Worm (Caenorhabditis elegans) whole organism, midembryonic: ENCODE measurements around the gene nduc-2.

Experiments
- T22C8.4 ChIP-seq: fragments of 200-800 bp; sonication (Bioruptor generic); IDR thresholded peaks from 2 replicates; pipeline ENCODE4 v1.3.6; 2022; ENCODE audit warnings: missing genetic modification characterization, missing compliant biosample characterization
- cog-1 ChIP-seq: sonication (generic microtip); optimal IDR thresholded peaks from 2 replicates; lab custom pipeline; 2016; ENCODE audit warnings: missing genetic modification characterization, missing compliant biosample characterization
- flt-1 ChIP-seq: fragments of 200-800 bp; sonication (Bioruptor generic); IDR thresholded peaks from 2 replicates; pipeline ENCODE4 v1.3.6; 2022; ENCODE audit warnings: missing genetic modification characterization, missing compliant biosample characterization
- klf-2 ChIP-seq: fragments of 200-800 bp; sonication (Bioruptor generic); conservative IDR thresholded peaks from 2 replicates; pipeline ENCODE4 v1.3.6; 2022; ENCODE audit warnings: missing genetic modification reagents, missing genetic modification characterization, missing compliant biosample characterization
- med-1 ChIP-seq: sonication (generic microtip); optimal IDR thresholded peaks from 2 replicates; lab custom pipeline; 2017; ENCODE audit warnings: missing genetic modification characterization, mild to moderate bottlenecking, missing compliant biosample characterization, antibody characterized with exemption, missing genetic modification reagents; ENCODE audit not compliant: insufficient read depth
- ref-1 ChIP-seq: fragments of 200-800 bp; sonication (Bioruptor generic); conservative IDR thresholded peaks from 2 replicates; pipeline ENCODE4 v1.3.6; 2022; ENCODE audit warnings: missing genetic modification reagents, missing genetic modification characterization, missing compliant biosample characterization
- tab-1 ChIP-seq: fragments of 200-800 bp; sonication (Bioruptor generic); IDR thresholded peaks from 2 replicates; pipeline ENCODE4 v1.3.6; 2022; ENCODE audit warnings: missing genetic modification characterization, missing compliant biosample characterization
- ztf-23 ChIP-seq: fragments of 200-800 bp; sonication (Bioruptor generic); IDR thresholded peaks from 2 replicates; pipeline ENCODE4 v1.3.6; 2022; ENCODE audit warnings: missing genetic modification reagents, missing genetic modification characterization, missing compliant biosample characterization
- ztf-29 ChIP-seq: fragments of 200-800 bp; sonication (Bioruptor generic); IDR thresholded peaks from 2 replicates; pipeline ENCODE4 v1.3.6; 2022; ENCODE audit warnings: missing genetic modification reagents, missing genetic modification characterization, missing compliant biosample characterization

Gene nduc-2

ce11 chrIII:2832483-2832882, 45.8 kb downstream of the nduc-2 start, which contains the start of gene Y71H2AM.29:
Gene Y71H2AM.29, plus strand, starts transcription at chrIII:2832783.
- no peak for TF ChIP-seq ztf-23
- TF ChIP-seq klf-2 (GFP tag; lab: Robert Waterston, UW), result no peak
- TF ChIP-seq ztf-29 (GFP tag; lab: Robert Waterston, UW), result no peak
- no peak for TF ChIP-seq ref-1 (GFP tag; lab: Robert Waterston, UW)
- TF ChIP-seq flt-1 (GFP tag; lab: Robert Waterston, UW), result no peak
- TF ChIP-seq T22C8.4, result no peak
- TF ChIP-seq med-1 (GFP tag; lab: Kevin White, UChicago), result no peak
- no peak for TF ChIP-seq tab-1
- TF ChIP-seq cog-1 (tag; lab: Kevin White, UChicago), result no peak

ce11 chrIII:2834363-2834762, 47.7 kb downstream of the nduc-2 start, which contains the start of gene txdc-17:
Gene txdc-17, plus strand, starts transcription at chrIII:2834663.
- TF ChIP-seq T22C8.4, result no peak

ce11 chrIII:2834998-2835397, 48.3 kb downstream of the nduc-2 start:
- no peak for TF ChIP-seq ztf-29 (GFP tag; lab: Robert Waterston, UW)
- TF ChIP-seq med-1 (GFP tag; lab: Kevin White, UChicago), result no peak
- TF ChIP-seq T22C8.4, result peak; percentile 77

ce11 chrIII:2836339-2836738, 49.7 kb downstream of the nduc-2 start, which contains the start of gene josd-1:
Gene josd-1, plus strand, starts transcription at chrIII:2836639.
- TF ChIP-seq flt-1 (GFP tag; lab: Robert Waterston, UW), result no peak
- TF ChIP-seq ztf-29 (GFP tag; lab: Robert Waterston, UW), result no peak
- TF ChIP-seq klf-2 (GFP tag; lab: Robert Waterston, UW), result no peak
- TF ChIP-seq tab-1, result no peak
- no peak; the same call in 1 of the 2 replicates for TF ChIP-seq T22C8.4
- TF ChIP-seq ref-1 (GFP tag; lab: Robert Waterston, UW), result no peak
- TF ChIP-seq ztf-23, result no peak
- TF ChIP-seq cog-1 (tag; lab: Kevin White, UChicago), result no peak
- TF ChIP-seq med-1 (GFP tag; lab: Kevin White, UChicago), result no peak

ce11 chrIII:2836742-2837416, 50.2 kb downstream of the nduc-2 start:
- peak; percentile 100 for TF ChIP-seq T22C8.4
